Worm (Caenorhabditis elegans) whole organism, young adult: Measurements from ENCODE around the gene ogr-2.

Experiments
- F49E8.2 ChIP-seq: sonication (generic microtip); optimal IDR thresholded peaks from 3 replicates; lab custom pipeline; 2017; ENCODE audit warnings: missing genetic modification characterization, mild to moderate bottlenecking, missing compliant biosample characterization, antibody characterized with exemption, moderate library complexity; ENCODE audit not compliant: insufficient read depth
- F57A8.1 ChIP-seq: fragments of 200-800 bp; sonication (Bioruptor generic); optimal IDR thresholded peaks from 2 replicates; lab custom pipeline; 2018; ENCODE audit warnings: mild to moderate bottlenecking, missing genetic modification characterization, moderate library complexity, missing compliant biosample characterization
- ama-1 ChIP-seq, 3 experiments: fragments of 150-350 bp in 1 of 3; sonication (generic microtip) in 2 of 3; optimal IDR thresholded peaks; 2 replicates each; lab custom pipeline; 2014 to 2018; ENCODE audit warnings: missing biosample characterization in 2 of 3, missing genetic modification characterization in 2 of 3, missing genetic modification reagents in 2 of 3
- efl-1 ChIP-seq: fragments of 150-350 bp; optimal IDR thresholded peaks from 2 replicates; lab custom pipeline; 2014; ENCODE audit warnings: missing biosample characterization, missing genetic modification reagents, missing genetic modification characterization
- gei-17 ChIP-seq: fragments of 200-800 bp; sonication (Bioruptor generic); optimal IDR thresholded peaks from 2 replicates; lab custom pipeline; 2018; ENCODE audit warnings: mild to moderate bottlenecking, missing genetic modification characterization, missing compliant biosample characterization
- mcd-1 ChIP-seq: fragments of 200-800 bp; sonication (Bioruptor generic); IDR thresholded peaks from 2 replicates; pipeline ENCODE4 v1.3.6; 2022; ENCODE audit warnings: missing genetic modification reagents, missing genetic modification characterization, missing compliant biosample characterization
- nhr-120 ChIP-seq: fragments of 200-800 bp; sonication (Bioruptor generic); IDR thresholded peaks from 2 replicates; pipeline ENCODE4 v1.3.6; 2022; ENCODE audit warnings: missing genetic modification characterization, missing compliant biosample characterization
- nhr-80 ChIP-seq: sonication (generic microtip); optimal IDR thresholded peaks from 2 replicates; lab custom pipeline; 2016; ENCODE audit warnings: missing genetic modification characterization, missing compliant biosample characterization
- pha-4 ChIP-seq: fragments of 150-350 bp; sonication (generic microtip); optimal IDR thresholded peaks from 2 replicates; lab custom pipeline; 2014; ENCODE audit warnings: missing biosample characterization, missing genetic modification reagents, missing genetic modification characterization
- unc-62 ChIP-seq: fragments of 150-350 bp; optimal IDR thresholded peaks from 2 replicates; lab custom pipeline; 2014; ENCODE audit warnings: missing biosample characterization, missing genetic modification reagents, missing genetic modification characterization
- ztf-22 ChIP-seq: fragments of 200-800 bp; sonication (Bioruptor generic); optimal IDR thresholded peaks from 2 replicates; lab custom pipeline; 2018; ENCODE audit warnings: mild to moderate bottlenecking, missing genetic modification characterization, moderate library complexity, missing compliant biosample characterization

ce11 chrII:10056545-10057038 is 15.7 kb downstream of the ogr-2 start, which contains the start of gene C18D1.2:
- TF ChIP-seq mcd-1 = no peak
- TF ChIP-seq gei-17 (GFP tag; lab: Kevin White, UChicago) = no peak
- TF ChIP-seq nhr-80 = no peak
- TF ChIP-seq F49E8.2 (tag; lab: Kevin White, UChicago) = no peak
- no peak for TF ChIP-seq efl-1
- TF ChIP-seq unc-62 (GFP tag; lab: Kevin White, UChicago) = no peak
- TF ChIP-seq pha-4 (tag; lab: Kevin White, UChicago) = no peak
- TF ChIP-seq F57A8.1 = no peak
- no peak for TF ChIP-seq nhr-120
- TF ChIP-seq ztf-22 = no peak
- no peak for TF ChIP-seq ama-1 (optimal IDR thresholded peaks at IDR 0.05; lab: Kevin White, UChicago)
- TF ChIP-seq ama-1 (GFP tag; optimal IDR thresholded peaks at IDR 0.05; lab: Kevin White, UChicago) = no peak
